Worm (Caenorhabditis elegans): ENCODE results near the gene sre-49.

DNA sequence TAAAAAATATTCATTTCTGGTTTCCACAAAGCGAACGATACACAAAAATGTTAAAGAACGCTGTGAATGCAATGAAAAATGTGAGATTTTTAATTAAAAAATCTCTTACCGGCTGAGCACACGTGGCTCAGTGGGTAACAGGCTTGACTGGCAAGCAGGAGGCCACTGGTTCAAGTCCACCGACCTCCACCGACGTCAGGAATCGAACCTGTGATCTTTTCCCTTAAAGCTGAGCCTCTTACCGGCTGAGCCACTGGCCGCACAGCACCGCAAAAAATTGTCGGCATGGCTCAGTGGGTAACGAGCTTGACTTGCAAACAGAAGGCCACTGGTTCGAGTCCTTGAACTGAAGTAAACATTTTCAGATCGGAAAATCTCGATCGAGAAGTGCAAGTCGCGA lies 26.1 kb downstream of the sre-49 start, which contains the start of gene C44C11.6:
- TF ChIP-seq unc-55 (GFP tag; optimal IDR thresholded peaks at IDR 0.05) (no peak), nfya-1 (tag; optimal IDR thresholded peaks at IDR 0.05) (no peak), fkh-10 (GFP tag; optimal IDR thresholded peaks at IDR 0.05) (no peak), ceh-45 (GFP tag; IDR thresholded peaks at IDR 0.05) (no peak), eyg-1 (tag; optimal IDR thresholded peaks at IDR 0.05) (no peak), hlh-13 (GFP tag; optimal IDR thresholded peaks at IDR 0.05) (no peak), C38D4.7 (GFP tag; optimal IDR thresholded peaks at IDR 0.05) (no peak), ama-1 (optimal IDR thresholded peaks at IDR 0.05) (no peak)
